Fruit fly (Drosophila melanogaster) whole organism, embryonic: ENCODE data around the gene Idh3g.

ENCODE experiments used
- Antp ChIP-seq: fragments of 200-800 bp; sonication (Bioruptor generic); optimal IDR thresholded peaks from 3 replicates; lab custom pipeline; 2016; ENCODE audit warnings: missing biosample characterization, missing genetic modification characterization
- C15 ChIP-seq: fragments of 200-800 bp; sonication (Bioruptor generic); IDR thresholded peaks from 3 replicates; pipeline ENCODE4 v1.3.6; 2022; ENCODE audit warnings: missing biosample characterization, missing genetic modification characterization
- CG10543 ChIP-seq: fragments of 200-800 bp; sonication (Bioruptor generic); optimal IDR thresholded peaks from 3 replicates; lab custom pipeline; 2017; ENCODE audit warnings: missing biosample characterization, mild to moderate bottlenecking, missing genetic modification characterization, moderate library complexity
- CG10654 ChIP-seq: fragments of 200-800 bp; sonication (Bioruptor generic); optimal IDR thresholded peaks from 2 replicates; lab custom pipeline; 2016; ENCODE audit warnings: missing biosample characterization, missing genetic modification characterization
- CG11093 ChIP-seq: fragments of 200-800 bp; sonication (Bioruptor generic); IDR thresholded peaks from 3 replicates; pipeline ENCODE4 v1.3.6; 2022; ENCODE audit warnings: missing biosample characterization, missing genetic modification characterization
- CG11247 ChIP-seq: fragments of 200-800 bp; sonication (Bioruptor generic); IDR thresholded peaks from 2 replicates; pipeline ENCODE4 v1.3.6; 2022; ENCODE audit warnings: missing biosample characterization, missing genetic modification characterization
- CG13123 ChIP-seq: fragments of 200-800 bp; sonication (Bioruptor generic); optimal IDR thresholded peaks from 2 replicates; lab custom pipeline; 2016; ENCODE audit warnings: missing biosample characterization, missing genetic modification characterization
- CG14050 ChIP-seq: fragments of 200-800 bp; sonication (Bioruptor generic); IDR thresholded peaks from 3 replicates; pipeline ENCODE4 v1.3.6; 2022; ENCODE audit warnings: missing biosample characterization, missing genetic modification characterization
- CG15601 ChIP-seq: fragments of 200-800 bp; sonication (Bioruptor generic); optimal IDR thresholded peaks from 3 replicates; lab custom pipeline; 2019; ENCODE audit warnings: missing biosample characterization, mild to moderate bottlenecking, missing genetic modification characterization, moderate library complexity
- CG17912 ChIP-seq: fragments of 200-800 bp; sonication (Bioruptor generic); optimal IDR thresholded peaks from 2 replicates; lab custom pipeline; 2018; ENCODE audit warnings: missing biosample characterization, mild to moderate bottlenecking, missing genetic modification characterization
- CG31365 ChIP-seq: fragments of 200-800 bp; sonication (Bioruptor generic); optimal IDR thresholded peaks from 2 replicates; lab custom pipeline; 2018; ENCODE audit warnings: missing biosample characterization, mild to moderate bottlenecking, missing genetic modification characterization
- CG32772 ChIP-seq: fragments of 200-800 bp; sonication (Bioruptor generic); IDR thresholded peaks from 2 replicates; pipeline ENCODE4 v1.3.6; 2022; ENCODE audit warnings: missing biosample characterization, missing genetic modification characterization
- CG42726 ChIP-seq: fragments of 200-800 bp; sonication (Bioruptor generic); IDR thresholded peaks from 2 replicates; pipeline ENCODE4 v1.3.6; 2022; ENCODE audit warnings: missing biosample characterization, missing genetic modification characterization; ENCODE audit not compliant: partially characterized antibody
- CG4328 ChIP-seq: fragments of 200-800 bp; sonication (Bioruptor generic); optimal IDR thresholded peaks from 3 replicates; lab custom pipeline; 2017; ENCODE audit warnings: missing biosample characterization, missing genetic modification reagents, missing genetic modification characterization
- CG4730 ChIP-seq: fragments of 200-800 bp; sonication (Bioruptor generic); IDR thresholded peaks from 2 replicates; pipeline ENCODE4 v1.3.6; 2022; ENCODE audit warnings: missing biosample characterization, missing genetic modification characterization
- CG6813 ChIP-seq: fragments of 200-800 bp; sonication (Bioruptor generic); optimal IDR thresholded peaks from 2 replicates; lab custom pipeline; 2017; ENCODE audit warnings: missing biosample characterization, missing genetic modification characterization, mild to moderate bottlenecking, moderate library complexity, missing genetic modification reagents
- CG7745 ChIP-seq: fragments of 200-800 bp; sonication (Bioruptor generic); optimal IDR thresholded peaks from 2 replicates; lab custom pipeline; 2018; ENCODE audit warnings: missing biosample characterization, mild to moderate bottlenecking, missing genetic modification characterization, moderate library complexity
- CG7839 ChIP-seq: fragments of 200-800 bp; sonication (Bioruptor generic); optimal IDR thresholded peaks from 3 replicates; lab custom pipeline; 2018; ENCODE audit warnings: missing biosample characterization, mild to moderate bottlenecking, missing genetic modification characterization, moderate library complexity
- CG7928 ChIP-seq: fragments of 200-800 bp; sonication (Bioruptor generic); optimal IDR thresholded peaks from 2 replicates; lab custom pipeline; 2017; ENCODE audit warnings: missing biosample characterization, mild to moderate bottlenecking, missing genetic modification characterization
- CG7987 ChIP-seq: fragments of 200-800 bp; sonication (Bioruptor generic); optimal IDR thresholded peaks from 2 replicates; lab custom pipeline; 2018; ENCODE audit warnings: missing biosample characterization, mild to moderate bottlenecking, missing genetic modification characterization, moderate library complexity
- CG8281 ChIP-seq: fragments of 200-800 bp; sonication (Bioruptor generic); optimal IDR thresholded peaks from 2 replicates; lab custom pipeline; 2018; ENCODE audit warnings: missing biosample characterization, mild to moderate bottlenecking, missing genetic modification characterization, moderate library complexity
- CG8290 ChIP-seq, 3 experiments: fragments of 200-800 bp; sonication (Bioruptor generic); optimal IDR thresholded peaks; 2 replicates each; lab custom pipeline; 2016 to 2019; ENCODE audit warnings: missing biosample characterization in 3 of 3, missing genetic modification characterization in 3 of 3, mild to moderate bottlenecking in 2 of 3, moderate library complexity in 1 of 3
- CG9797 ChIP-seq: fragments of 200-800 bp; sonication (Bioruptor generic); optimal IDR thresholded peaks from 3 replicates; lab custom pipeline; 2018; ENCODE audit warnings: missing biosample characterization, mild to moderate bottlenecking, missing genetic modification characterization
- D ChIP-seq, 2 experiments: fragments of 200-800 bp in 1 of 2; fragments of >200 bp in 1 of 2; sonication (Bioruptor generic) in 1 of 2; optimal IDR thresholded peaks; 2 replicates in 1 of 2; 3 replicates in 1 of 2; lab custom pipeline; 2017; ENCODE audit warnings: mild to moderate bottlenecking in 1 of 2, missing biosample characterization in 1 of 2, missing genetic modification characterization in 1 of 2, missing genetic modification reagents in 1 of 2
- Dbx ChIP-seq: fragments of 200-800 bp; sonication (Bioruptor generic); IDR thresholded peaks from 3 replicates; pipeline ENCODE4 v1.3.6; 2022; ENCODE audit warnings: missing biosample characterization, missing genetic modification characterization
- Gsc ChIP-seq: fragments of 200-800 bp; sonication (Bioruptor generic); IDR thresholded peaks from 2 replicates; pipeline ENCODE4 v1.3.6; 2022; ENCODE audit warnings: missing biosample characterization, missing genetic modification characterization
- Hmr ChIP-seq: fragments of 200-800 bp; sonication (Bioruptor generic); optimal IDR thresholded peaks from 3 replicates; lab custom pipeline; 2017; ENCODE audit warnings: mild to moderate bottlenecking, missing biosample characterization, missing genetic modification reagents, missing genetic modification characterization
- Hr3 ChIP-seq: fragments of 200-800 bp; sonication (Bioruptor generic); optimal IDR thresholded peaks from 3 replicates; lab custom pipeline; 2016; ENCODE audit warnings: missing biosample characterization, missing genetic modification characterization
- Jarid2 ChIP-seq: fragments of 200-800 bp; sonication (Bioruptor generic); optimal IDR thresholded peaks from 3 replicates; lab custom pipeline; 2017; ENCODE audit warnings: mild to moderate bottlenecking, missing biosample characterization, missing genetic modification reagents, missing genetic modification characterization
- Lpt ChIP-seq: fragments of >200 bp; optimal IDR thresholded peaks from 2 replicates; lab custom pipeline; 2018; ENCODE audit warnings: missing biosample characterization, missing genetic modification characterization
- Rfx ChIP-seq: fragments of 200-800 bp; sonication (Bioruptor generic); IDR thresholded peaks from 2 replicates; pipeline ENCODE4 v1.3.6; 2022; ENCODE audit warnings: missing biosample characterization, missing genetic modification characterization
- Side ChIP-seq: fragments of 200-800 bp; sonication (Bioruptor generic); optimal IDR thresholded peaks from 2 replicates; lab custom pipeline; 2016; ENCODE audit warnings: missing biosample characterization, missing genetic modification characterization
- Sry-δ ChIP-seq: fragments of 200-800 bp; sonication (Bioruptor generic); optimal IDR thresholded peaks from 2 replicates; lab custom pipeline; 2016; ENCODE audit warnings: missing biosample characterization, missing genetic modification characterization
- bigmax ChIP-seq: fragments of 200-800 bp; sonication (Bioruptor generic); optimal IDR thresholded peaks from 2 replicates; lab custom pipeline; 2018; ENCODE audit warnings: missing biosample characterization, mild to moderate bottlenecking, missing genetic modification characterization
- chinmo ChIP-seq: fragments of 200-800 bp; sonication (Bioruptor generic); IDR thresholded peaks from 4 replicates; pipeline ENCODE4 v1.3.6; 2022; ENCODE audit warnings: missing biosample characterization, missing genetic modification characterization; ENCODE audit not compliant: partially characterized antibody
- dan ChIP-seq: fragments of 200-800 bp; sonication (Bioruptor generic); IDR thresholded peaks from 2 replicates; pipeline ENCODE4 v1.3.6; 2022; ENCODE audit warnings: missing biosample characterization, missing genetic modification characterization
- ems ChIP-seq: fragments of 200-800 bp; sonication (Bioruptor generic); optimal IDR thresholded peaks from 3 replicates; lab custom pipeline; 2016; ENCODE audit warnings: missing biosample characterization, missing genetic modification characterization
- gsb-n ChIP-seq: fragments of 200-800 bp; sonication (Bioruptor generic); optimal IDR thresholded peaks from 3 replicates; lab custom pipeline; 2018; ENCODE audit warnings: missing biosample characterization, mild to moderate bottlenecking, missing genetic modification characterization
- lbe ChIP-seq: fragments of 200-800 bp; sonication (Bioruptor generic); optimal IDR thresholded peaks from 2 replicates; lab custom pipeline; 2016; ENCODE audit warnings: missing biosample characterization, mild to moderate bottlenecking, missing genetic modification characterization
- lmd ChIP-seq: fragments of 200-800 bp; sonication (Bioruptor generic); IDR thresholded peaks from 2 replicates; pipeline ENCODE4 v1.3.6; 2022; ENCODE audit warnings: missing biosample characterization, missing genetic modification characterization
- odd ChIP-seq: fragments of 200-800 bp; sonication (Bioruptor generic); optimal IDR thresholded peaks from 2 replicates; lab custom pipeline; 2017; ENCODE audit warnings: missing biosample characterization, mild to moderate bottlenecking, missing genetic modification characterization
- org-1 ChIP-seq: fragments of 200-800 bp; sonication (Bioruptor generic); optimal IDR thresholded peaks from 2 replicates; lab custom pipeline; 2017; ENCODE audit warnings: missing biosample characterization, missing genetic modification characterization
- pros ChIP-seq: fragments of 200-800 bp; sonication (Bioruptor generic); optimal IDR thresholded peaks from 3 replicates; lab custom pipeline; 2019; ENCODE audit warnings: missing biosample characterization, mild to moderate bottlenecking, missing genetic modification characterization, moderate library complexity
- pzg ChIP-seq: fragments of 200-800 bp; sonication (Bioruptor generic); optimal IDR thresholded peaks from 3 replicates; lab custom pipeline; 2018; ENCODE audit warnings: missing biosample characterization, mild to moderate bottlenecking, missing genetic modification characterization, moderate library complexity
- sens-2 ChIP-seq: fragments of 200-800 bp; sonication (Bioruptor generic); IDR thresholded peaks from 2 replicates; pipeline ENCODE4 v1.3.6; 2022; ENCODE audit warnings: missing biosample characterization, missing genetic modification characterization
- tll ChIP-seq, 2 experiments: fragments of 200-800 bp in 1 of 2; fragments of >200 bp in 1 of 2; sonication (Bioruptor generic) in 1 of 2; optimal IDR thresholded peaks; 2 replicates each; lab custom pipeline; 2017 to 2019; ENCODE audit warnings: missing biosample characterization in 2 of 2, missing genetic modification characterization in 2 of 2, mild to moderate bottlenecking in 1 of 2, moderate library complexity in 1 of 2
- tx ChIP-seq: fragments of 200-800 bp; sonication (Bioruptor generic); optimal IDR thresholded peaks from 2 replicates; lab custom pipeline; 2016; ENCODE audit warnings: missing biosample characterization, missing genetic modification characterization
- wor ChIP-seq: fragments of 200-800 bp; sonication (Bioruptor generic); IDR thresholded peaks from 2 replicates; pipeline ENCODE4 v1.3.6; 2022; ENCODE audit warnings: missing biosample characterization, missing genetic modification characterization
- zfh1 ChIP-seq: fragments of 200-800 bp; sonication (Bioruptor generic); IDR thresholded peaks from 3 replicates; pipeline ENCODE4 v1.3.6; 2022; ENCODE audit warnings: missing biosample characterization, missing genetic modification characterization

The Idh3g gene

dm6 chr3R:25684859-25685258, 4.2 kb downstream of the Idh3g start, which contains the start of gene RpL27 (continued):
- TF ChIP-seq Dbx (GFP tag; lab: Robert Waterston, UW) (peak; percentile 87), CG14050 (GFP tag; lab: Robert Waterston, UW) (peak; percentile 73), tll (GFP tag; optimal IDR thresholded peaks at IDR 0.05; lab: Kevin White, UChicago) (no peak), pros (GFP tag; lab: Kevin White, UChicago) (no peak), CG17912 (GFP tag; lab: Kevin White, UChicago) (peak; percentile 89), wor (GFP tag; lab: Robert Waterston, UW) (no peak), CG11093 (GFP tag; lab: Robert Waterston, UW) (no peak), gsb-n (tag; lab: Kevin White, UChicago) (peak; percentile 76), Rfx (GFP tag; lab: Robert Waterston, UW) (peak; percentile 91), sens-2 (GFP tag; lab: Robert Waterston, UW) (peak; percentile 57), ems (GFP tag; lab: Kevin White, UChicago) (peak; percentile 77), CG7839 (tag; lab: Kevin White, UChicago) (peak; percentile 78), CG4328 (GFP tag; lab: Kevin White, UChicago) (peak; percentile 88), Lpt (no peak), chinmo (no peak), CG32772 (GFP tag; lab: Robert Waterston, UW) (peak; percentile 75), Antp (peak; percentile 33), Gsc (no peak), CG9797 (peak; percentile 90), Side (peak; percentile 84), lmd (GFP tag; lab: Robert Waterston, UW) (peak; percentile 44; the same call in 1 of the 2 replicates), pzg (GFP tag; lab: Kevin White, UChicago) (peak; percentile 90), CG15601 (tag; lab: Kevin White, UChicago) (peak; percentile 79), CG7745 (tag; lab: Kevin White, UChicago) (no peak), D (optimal IDR thresholded peaks at IDR 0.05; lab: Kevin White, UChicago) (no peak), D (GFP tag; optimal IDR thresholded peaks at IDR 0.05; lab: Kevin White, UChicago) (peak; percentile 69), C15 (GFP tag; lab: Robert Waterston, UW) (peak; percentile 67; the same call in 2 of the 3 replicates), lbe (GFP tag; lab: Kevin White, UChicago) (peak; percentile 71), CG10654 (GFP tag; lab: Kevin White, UChicago) (peak; percentile 55), bigmax (peak; percentile 70), Hmr (GFP tag; lab: Kevin White, UChicago) (peak; percentile 95), CG7928 (peak; percentile 61), zfh1 (GFP tag; lab: Robert Waterston, UW) (peak; percentile 78), Jarid2 (peak; percentile 66), CG7987 (GFP tag; lab: Kevin White, UChicago) (peak; percentile 95), odd (peak; percentile 85), tx (GFP tag; lab: Kevin White, UChicago) (no peak), CG11247 (GFP tag; lab: Robert Waterston, UW) (peak; percentile 79), Sry-δ (GFP tag; lab: Kevin White, UChicago) (peak; percentile 96), CG31365 (tag; lab: Kevin White, UChicago) (peak; percentile 72), org-1 (GFP tag; lab: Kevin White, UChicago) (peak; percentile 12), CG8281 (tag; lab: Kevin White, UChicago) (peak; percentile 48), dan (GFP tag; lab: Robert Waterston, UW) (no peak), CG6813 (GFP tag; lab: Kevin White, UChicago) (peak; percentile 90), Hr3 (peak; percentile 37), CG10543 (GFP tag; lab: Kevin White, UChicago) (peak; percentile 91), CG13123 (GFP tag; lab: Kevin White, UChicago) (peak; percentile 44), CG42726 (GFP tag; lab: Robert Waterston, UW) (peak; percentile 72; the same call in 1 of the 2 replicates), CG4730 (GFP tag; lab: Robert Waterston, UW) (peak; percentile 31; the same call in 1 of the 2 replicates), CG8290 (GFP tag; optimal IDR thresholded peaks at IDR 0.05; lab: Kevin White, UChicago) (peak; percentile 68), CG8290 (tag; optimal IDR thresholded peaks at IDR 0.05; lab: Kevin White, UChicago) (peak; percentile 55 to 88)
